Fruit fly (Drosophila melanogaster) whole organism, embryonic: ENCODE results near the gene RpS25.
A peak's percentile ranks its signal among the peaks of the same experiment; 100 is the strongest.

Experiments used
- Abd-B ChIP-seq: fragments of 200-800 bp; sonication (Bioruptor generic); optimal IDR thresholded peaks from 2 replicates; lab custom pipeline; 2018; ENCODE audit warnings: missing biosample characterization, mild to moderate bottlenecking, missing genetic modification characterization, moderate library complexity
- Antp ChIP-seq: fragments of 200-800 bp; sonication (Bioruptor generic); optimal IDR thresholded peaks from 3 replicates; lab custom pipeline; 2016; ENCODE audit warnings: missing biosample characterization, missing genetic modification characterization
- Atf6 ChIP-seq: fragments of 200-800 bp; sonication (Bioruptor generic); IDR thresholded peaks from 2 replicates; pipeline ENCODE4 v1.3.6; 2022; ENCODE audit warnings: missing biosample characterization, missing genetic modification characterization
- BEAF-32 ChIP-seq: fragments of 200-800 bp; sonication (Bioruptor generic); optimal IDR thresholded peaks from 3 replicates; lab custom pipeline; 2017; ENCODE audit warnings: missing biosample characterization, missing genetic modification characterization, mild to moderate bottlenecking, moderate library complexity, missing genetic modification reagents
- C15 ChIP-seq: fragments of 200-800 bp; sonication (Bioruptor generic); IDR thresholded peaks from 3 replicates; pipeline ENCODE4 v1.3.6; 2022; ENCODE audit warnings: missing biosample characterization, missing genetic modification characterization
- CG10321 ChIP-seq: fragments of 200-800 bp; sonication (Bioruptor generic); IDR thresholded peaks from 2 replicates; pipeline ENCODE4 v1.3.6; 2022; ENCODE audit warnings: missing biosample characterization, missing genetic modification characterization
- CG10959 ChIP-seq: fragments of 200-800 bp; sonication (Bioruptor generic); IDR thresholded peaks from 2 replicates; pipeline ENCODE4 v1.3.6; 2022; ENCODE audit warnings: missing biosample characterization, missing genetic modification characterization
- CG11504 ChIP-seq: fragments of 200-800 bp; sonication (Bioruptor generic); optimal IDR thresholded peaks from 3 replicates; lab custom pipeline; 2019; ENCODE audit warnings: missing biosample characterization, mild to moderate bottlenecking, missing genetic modification characterization, moderate library complexity
- CG11560 ChIP-seq: fragments of 200-800 bp; sonication (Bioruptor generic); IDR thresholded peaks from 3 replicates; pipeline ENCODE4 v1.3.6; 2022; ENCODE audit warnings: missing biosample characterization, missing genetic modification characterization
- CG12155 ChIP-seq: fragments of 200-800 bp; sonication (Bioruptor generic); optimal IDR thresholded peaks from 3 replicates; lab custom pipeline; 2016; ENCODE audit warnings: missing biosample characterization, missing genetic modification characterization
- CG12236 ChIP-seq: fragments of 200-800 bp; sonication (Bioruptor generic); optimal IDR thresholded peaks from 2 replicates; lab custom pipeline; 2016; ENCODE audit warnings: missing biosample characterization, missing genetic modification characterization
- CG12942 ChIP-seq: fragments of 200-800 bp; sonication (Bioruptor generic); optimal IDR thresholded peaks from 3 replicates; lab custom pipeline; 2016; ENCODE audit warnings: missing biosample characterization, missing genetic modification characterization
- CG14710 ChIP-seq: fragments of 200-800 bp; sonication (Bioruptor generic); optimal IDR thresholded peaks from 3 replicates; lab custom pipeline; 2019; ENCODE audit warnings: missing biosample characterization, mild to moderate bottlenecking, missing genetic modification characterization, moderate library complexity
- CG14965 ChIP-seq: fragments of 200-800 bp; sonication (Bioruptor generic); optimal IDR thresholded peaks from 2 replicates; lab custom pipeline; 2016; ENCODE audit warnings: missing biosample characterization, missing genetic modification characterization, borderline replicate concordance
- CG1647 ChIP-seq: fragments of 200-800 bp; sonication (Bioruptor generic); optimal IDR thresholded peaks from 3 replicates; lab custom pipeline; 2016; ENCODE audit warnings: missing biosample characterization, missing genetic modification characterization
- CG2116 ChIP-seq: fragments of 200-800 bp; sonication (Bioruptor generic); optimal IDR thresholded peaks from 3 replicates; lab custom pipeline; 2018; ENCODE audit warnings: missing biosample characterization, mild to moderate bottlenecking, missing genetic modification characterization
- CG30020 ChIP-seq: fragments of 200-800 bp; optimal IDR thresholded peaks from 2 replicates; lab custom pipeline; 2019; ENCODE audit warnings: missing biosample characterization, mild to moderate bottlenecking, missing genetic modification characterization, moderate library complexity
- CG30431 ChIP-seq: fragments of 200-800 bp; sonication (Bioruptor generic); optimal IDR thresholded peaks from 2 replicates; lab custom pipeline; 2017; ENCODE audit warnings: missing biosample characterization, missing genetic modification characterization
- CG3065 ChIP-seq: fragments of 200-800 bp; sonication (Bioruptor generic); optimal IDR thresholded peaks from 2 replicates; lab custom pipeline; 2016; ENCODE audit warnings: missing biosample characterization, missing genetic modification characterization
- CG31224 ChIP-seq: fragments of 200-800 bp; sonication (Bioruptor generic); IDR thresholded peaks from 2 replicates; pipeline ENCODE4 v1.3.6; 2022; ENCODE audit warnings: missing biosample characterization, missing genetic modification characterization
- CG34376 ChIP-seq: fragments of 200-800 bp; sonication (Bioruptor generic); optimal IDR thresholded peaks from 2 replicates; lab custom pipeline; 2018; ENCODE audit warnings: missing biosample characterization, mild to moderate bottlenecking, missing genetic modification characterization
- CG42726 ChIP-seq: fragments of 200-800 bp; sonication (Bioruptor generic); IDR thresholded peaks from 2 replicates; pipeline ENCODE4 v1.3.6; 2022; ENCODE audit warnings: missing biosample characterization, missing genetic modification characterization; ENCODE audit not compliant: partially characterized antibody
- CG5245 ChIP-seq: fragments of 200-800 bp; sonication (Bioruptor generic); optimal IDR thresholded peaks from 3 replicates; lab custom pipeline; 2016; ENCODE audit warnings: missing biosample characterization, missing genetic modification characterization
- CG7556 ChIP-seq: fragments of 200-800 bp; sonication (Bioruptor generic); optimal IDR thresholded peaks from 2 replicates; lab custom pipeline; 2017; ENCODE audit warnings: missing biosample characterization, mild to moderate bottlenecking, missing genetic modification characterization
- CG7987 ChIP-seq: fragments of 200-800 bp; sonication (Bioruptor generic); optimal IDR thresholded peaks from 2 replicates; lab custom pipeline; 2018; ENCODE audit warnings: missing biosample characterization, mild to moderate bottlenecking, missing genetic modification characterization, moderate library complexity
- Dip2 ChIP-seq: fragments of 200-800 bp; sonication (Bioruptor generic); IDR thresholded peaks from 2 replicates; pipeline ENCODE4 v1.3.6; 2022; ENCODE audit warnings: missing biosample characterization, missing genetic modification characterization
- Gsc ChIP-seq: fragments of 200-800 bp; sonication (Bioruptor generic); IDR thresholded peaks from 2 replicates; pipeline ENCODE4 v1.3.6; 2022; ENCODE audit warnings: missing biosample characterization, missing genetic modification characterization
- Lhr ChIP-seq: fragments of 200-800 bp; sonication (Bioruptor generic); optimal IDR thresholded peaks from 3 replicates; lab custom pipeline; 2017; ENCODE audit warnings: mild to moderate bottlenecking, missing biosample characterization, missing genetic modification reagents, missing genetic modification characterization
- Lim3 ChIP-seq: fragments of 200-800 bp; sonication (Bioruptor generic); IDR thresholded peaks from 2 replicates; pipeline ENCODE4 v1.3.6; 2022; ENCODE audit warnings: missing biosample characterization, missing genetic modification characterization
- Mad ChIP-seq: fragments of 200-800 bp; sonication (Bioruptor generic); optimal IDR thresholded peaks from 2 replicates; lab custom pipeline; 2016; ENCODE audit warnings: missing biosample characterization, missing genetic modification characterization
- Optix ChIP-seq: fragments of 200-800 bp; sonication (Bioruptor generic); IDR thresholded peaks from 3 replicates; pipeline ENCODE4 v1.3.6; 2022; ENCODE audit warnings: missing biosample characterization, missing genetic modification characterization
- Ssrp ChIP-seq: fragments of 200-800 bp; sonication (Bioruptor generic); optimal IDR thresholded peaks from 2 replicates; lab custom pipeline; 2018; ENCODE audit warnings: missing biosample characterization, mild to moderate bottlenecking, missing genetic modification characterization, moderate library complexity
- Vsx1 ChIP-seq: fragments of 200-800 bp; sonication (Bioruptor generic); optimal IDR thresholded peaks from 2 replicates; lab custom pipeline; 2017; ENCODE audit warnings: missing biosample characterization, mild to moderate bottlenecking, missing genetic modification characterization, missing genetic modification reagents
- cas ChIP-seq: fragments of 200-800 bp; sonication (Bioruptor generic); IDR thresholded peaks from 2 replicates; pipeline ENCODE4 v1.3.6; 2022; ENCODE audit warnings: missing biosample characterization, missing genetic modification characterization
- cato ChIP-seq: fragments of 200-800 bp; sonication (Bioruptor generic); optimal IDR thresholded peaks from 2 replicates; lab custom pipeline; 2016; ENCODE audit warnings: missing biosample characterization, missing genetic modification characterization, borderline replicate concordance
- caup ChIP-seq: fragments of 200-800 bp; sonication (Bioruptor generic); optimal IDR thresholded peaks from 3 replicates; lab custom pipeline; 2017; ENCODE audit warnings: missing biosample characterization, mild to moderate bottlenecking, missing genetic modification characterization, moderate library complexity; ENCODE audit not compliant: severe bottlenecking
- cwo ChIP-seq: fragments of 200-800 bp; sonication (Bioruptor generic); optimal IDR thresholded peaks from 3 replicates; lab custom pipeline; 2017; ENCODE audit warnings: missing biosample characterization, missing genetic modification characterization, mild to moderate bottlenecking, moderate library complexity, missing genetic modification reagents
- fd3F ChIP-seq: fragments of 200-800 bp; sonication (Bioruptor generic); optimal IDR thresholded peaks from 2 replicates; lab custom pipeline; 2018; ENCODE audit warnings: missing biosample characterization, mild to moderate bottlenecking, missing genetic modification characterization, moderate library complexity
- gsb ChIP-seq: fragments of 200-800 bp; sonication (Bioruptor generic); IDR thresholded peaks from 2 replicates; pipeline ENCODE4 v1.3.6; 2022; ENCODE audit warnings: missing biosample characterization, missing genetic modification characterization
- hth ChIP-seq: fragments of >200 bp; optimal IDR thresholded peaks from 2 replicates; lab custom pipeline; 2017; ENCODE audit warnings: inconsistent platforms
- kay ChIP-seq: fragments of 200-800 bp; sonication (Bioruptor generic); optimal IDR thresholded peaks from 2 replicates; lab custom pipeline; 2016; ENCODE audit warnings: missing biosample characterization, missing genetic modification characterization
- lola ChIP-seq, 3 experiments: fragments of >200 bp in 2 of 3; fragments of 200-800 bp in 1 of 3; sonication (Bioruptor generic) in 1 of 3; optimal IDR thresholded peaks; 2 replicates each; lab custom pipeline; 2017 to 2019; ENCODE audit warnings: missing biosample characterization in 3 of 3, missing genetic modification characterization in 3 of 3, mild to moderate bottlenecking in 1 of 3, moderate library complexity in 1 of 3
- nau ChIP-seq: fragments of 200-800 bp; sonication (Bioruptor generic); optimal IDR thresholded peaks from 3 replicates; lab custom pipeline; 2017; ENCODE audit warnings: missing biosample characterization, mild to moderate bottlenecking, missing genetic modification characterization, missing genetic modification reagents
- ssp ChIP-seq: fragments of 200-800 bp; sonication (Bioruptor generic); IDR thresholded peaks from 2 replicates; pipeline ENCODE4 v1.3.6; 2022; ENCODE audit warnings: missing biosample characterization, missing genetic modification characterization
- tgo ChIP-seq: fragments of 200-800 bp; sonication (Bioruptor generic); IDR thresholded peaks from 3 replicates; pipeline ENCODE4 v1.3.6; 2022; ENCODE audit warnings: missing biosample characterization, missing genetic modification characterization
- tio ChIP-seq: fragments of 200-800 bp; sonication (Bioruptor generic); optimal IDR thresholded peaks from 2 replicates; lab custom pipeline; 2017; ENCODE audit warnings: missing biosample characterization, missing genetic modification characterization, inconsistent platforms
- trem ChIP-seq: fragments of 200-800 bp; optimal IDR thresholded peaks from 3 replicates; lab custom pipeline; 2019; ENCODE audit warnings: missing biosample characterization, mild to moderate bottlenecking, missing genetic modification characterization, moderate library complexity
- vfl ChIP-seq: fragments of 200-800 bp; sonication (Bioruptor generic); optimal IDR thresholded peaks from 2 replicates; lab custom pipeline; 2016; ENCODE audit warnings: missing biosample characterization, missing genetic modification characterization
- wor ChIP-seq: fragments of 200-800 bp; sonication (Bioruptor generic); IDR thresholded peaks from 2 replicates; pipeline ENCODE4 v1.3.6; 2022; ENCODE audit warnings: missing biosample characterization, missing genetic modification characterization

The RpS25 gene

dm6 chr3R:11216156-11216630 lies at the start of gene RpS25, which contains the start of gene CG4820 (continued):
- TF ChIP-seq tgo (GFP tag; lab: Robert Waterston, UW), result peak; percentile 88
- TF ChIP-seq CG10959 (GFP tag; lab: Robert Waterston, UW), result peak; percentile 72
- peak; percentile 89 for TF ChIP-seq CG12236
- TF ChIP-seq Antp, result peak; percentile 76
- peak; percentile 72 for TF ChIP-seq ssp (GFP tag; lab: Robert Waterston, UW)
- TF ChIP-seq CG5245 (GFP tag; lab: Kevin White, UChicago), result peak; percentile 85
- TF ChIP-seq CG12155 (GFP tag; lab: Kevin White, UChicago), result peak; percentile 68
- TF ChIP-seq Lhr (GFP tag; lab: Kevin White, UChicago), result peak; percentile 90
- TF ChIP-seq CG12942 (GFP tag; lab: Kevin White, UChicago), result peak; percentile 74
- peak; percentile 90 for TF ChIP-seq Vsx1
- TF ChIP-seq CG30020 (tag; lab: Kevin White, UChicago), result peak; percentile 84
- TF ChIP-seq CG14710 (tag; lab: Kevin White, UChicago), result peak; percentile 96
- TF ChIP-seq cato (GFP tag; lab: Kevin White, UChicago), result peak; percentile 82
- peak; percentile 84 for TF ChIP-seq CG11504 (tag; lab: Kevin White, UChicago)
- TF ChIP-seq Dip2 (GFP tag; lab: Robert Waterston, UW), result no peak
- TF ChIP-seq Mad (GFP tag; lab: Kevin White, UChicago), result peak; percentile 91
- TF ChIP-seq CG42726, result peak; percentile 69
- TF ChIP-seq Ssrp (tag; lab: Kevin White, UChicago), result peak; percentile 81
- TF ChIP-seq nau (GFP tag; lab: Kevin White, UChicago), result peak; percentile 95
- TF ChIP-seq trem (tag; lab: Kevin White, UChicago), result peak; percentile 95
- TF ChIP-seq hth, result no peak
- peak; percentile 54 for TF ChIP-seq CG10321
- TF ChIP-seq CG31224, result peak; percentile 77
- peak; percentile 70 for TF ChIP-seq Abd-B (GFP tag; lab: Kevin White, UChicago)
- TF ChIP-seq cas (GFP tag; lab: Robert Waterston, UW), result peak; percentile 69
- peak; percentile 80 for TF ChIP-seq vfl (GFP tag; lab: Kevin White, UChicago)
- TF ChIP-seq caup (GFP tag; lab: Kevin White, UChicago), result peak; percentile 97
- TF ChIP-seq cwo (GFP tag; lab: Kevin White, UChicago), result peak; percentile 73
- peak; percentile 98 for TF ChIP-seq CG7987 (GFP tag; lab: Kevin White, UChicago)
- peak; percentile 75 for TF ChIP-seq CG7556
- TF ChIP-seq CG3065 (GFP tag; lab: Kevin White, UChicago), result peak; percentile 74
- peak; percentile 57; the same call in 1 of the 3 replicates for TF ChIP-seq C15
- TF ChIP-seq kay (GFP tag; lab: Kevin White, UChicago), result peak; percentile 24
- peak; percentile 99 for TF ChIP-seq CG34376 (GFP tag; lab: Kevin White, UChicago)
- peak; percentile 66 for TF ChIP-seq CG14965 (GFP tag; lab: Kevin White, UChicago)
- peak; percentile 81 for TF ChIP-seq Optix (GFP tag; lab: Robert Waterston, UW)
- TF ChIP-seq CG2116 (GFP tag; lab: Kevin White, UChicago), result peak; percentile 95
- no peak for TF ChIP-seq Gsc (GFP tag; lab: Robert Waterston, UW)
- 0 out of 2 replicates have a peak, but pooled peaks have one; percentile 44 for TF ChIP-seq wor
- peak; percentile 54; the same call in 2 of the 3 replicates for TF ChIP-seq CG11560 (tag; lab: Robert Waterston, UW)
- peak; percentile 96 for TF ChIP-seq BEAF-32 (GFP tag; lab: Kevin White, UChicago)
- peak; percentile 85 for TF ChIP-seq fd3F (GFP tag; lab: Kevin White, UChicago)
- TF ChIP-seq CG1647 (GFP tag; lab: Kevin White, UChicago), result peak; percentile 82
- peak; percentile 83 for TF ChIP-seq CG30431 (GFP tag; lab: Kevin White, UChicago)
- peak in 1 of 3 experiments; percentile 76 for TF ChIP-seq lola (GFP tag; optimal IDR thresholded peaks at IDR 0.05; lab: Kevin White, UChicago)
- peak; percentile 66 for TF ChIP-seq gsb (GFP tag; lab: Robert Waterston, UW)
- TF ChIP-seq Lim3 (GFP tag; lab: Robert Waterston, UW), result peak; percentile 28; the same call in 1 of the 2 replicates
- TF ChIP-seq tio (GFP tag; lab: Kevin White, UChicago), result no peak
- TF ChIP-seq Atf6, result peak; percentile 89
